Fruit fly (Drosophila melanogaster) whole organism, embryonic: ENCODE results near the gene mAChR-B.

Experiments used
- CG10959 ChIP-seq: fragments of 200-800 bp; sonication (Bioruptor generic); IDR thresholded peaks from 2 replicates; pipeline ENCODE4 v1.3.6; 2022; ENCODE audit warnings: missing biosample characterization, missing genetic modification characterization
- CG11723 ChIP-seq: fragments of 200-800 bp; sonication (Bioruptor generic); optimal IDR thresholded peaks from 2 replicates; lab custom pipeline; 2017; ENCODE audit warnings: missing biosample characterization, mild to moderate bottlenecking, missing genetic modification characterization
- CG15601 ChIP-seq: fragments of 200-800 bp; sonication (Bioruptor generic); optimal IDR thresholded peaks from 3 replicates; lab custom pipeline; 2019; ENCODE audit warnings: missing biosample characterization, mild to moderate bottlenecking, missing genetic modification characterization, moderate library complexity
- CG17612 ChIP-seq: fragments of 200-800 bp; sonication (Bioruptor generic); IDR thresholded peaks from 2 replicates; pipeline ENCODE4 v1.3.6; 2022; ENCODE audit warnings: missing biosample characterization, missing genetic modification characterization
- CG2202 ChIP-seq: fragments of 200-800 bp; sonication (Bioruptor generic); optimal IDR thresholded peaks from 2 replicates; lab custom pipeline; 2018; ENCODE audit warnings: missing biosample characterization, mild to moderate bottlenecking, missing genetic modification characterization
- CG2712 ChIP-seq: fragments of 200-800 bp; optimal IDR thresholded peaks from 3 replicates; lab custom pipeline; 2019; ENCODE audit warnings: missing biosample characterization, mild to moderate bottlenecking, missing genetic modification characterization, moderate library complexity
- CG33213 ChIP-seq: fragments of 200-800 bp; sonication (Bioruptor generic); optimal IDR thresholded peaks from 3 replicates; lab custom pipeline; 2016; ENCODE audit warnings: missing biosample characterization, missing genetic modification characterization
- CG34224 ChIP-seq: fragments of 200-800 bp; sonication (Bioruptor generic); IDR thresholded peaks from 3 replicates; pipeline ENCODE4 v1.3.6; 2022; ENCODE audit warnings: missing biosample characterization, missing genetic modification characterization; ENCODE audit not compliant: partially characterized antibody
- CG7745 ChIP-seq: fragments of 200-800 bp; sonication (Bioruptor generic); optimal IDR thresholded peaks from 2 replicates; lab custom pipeline; 2018; ENCODE audit warnings: missing biosample characterization, mild to moderate bottlenecking, missing genetic modification characterization, moderate library complexity
- Dip3 ChIP-seq: fragments of 200-800 bp; sonication (Bioruptor generic); optimal IDR thresholded peaks from 3 replicates; lab custom pipeline; 2016; ENCODE audit warnings: missing biosample characterization, missing genetic modification characterization

dm6 chr3R:8118062-8118461 is 59.0 kb downstream of the mAChR-B start:
- TF ChIP-seq CG11723 (GFP tag; lab: Kevin White, UChicago) (no peak), CG33213 (GFP tag; lab: Kevin White, UChicago) (no peak), Dip3 (GFP tag; lab: Kevin White, UChicago) (no peak), CG17612 (GFP tag; lab: Robert Waterston, UW) (no peak), CG15601 (tag; lab: Kevin White, UChicago) (no peak), CG10959 (no peak), CG7745 (tag; lab: Kevin White, UChicago) (no peak), CG2202 (no peak), CG34224 (no peak), CG2712 (tag; lab: Kevin White, UChicago) (no peak)
